Worm (Caenorhabditis elegans) whole organism, mixed stage, embryonic: ENCODE results near the gene F59F3.6.

Source experiments
- M03D4.4 ChIP-seq: sonication (generic microtip); optimal IDR thresholded peaks from 2 replicates; lab custom pipeline; 2017; ENCODE audit warnings: mild to moderate bottlenecking, missing genetic modification characterization, missing compliant biosample characterization
- bed-3 ChIP-seq: fragments of 200-800 bp; sonication (Bioruptor generic); optimal IDR thresholded peaks from 3 replicates; lab custom pipeline; 2018; ENCODE audit warnings: mild to moderate bottlenecking, missing genetic modification characterization, moderate library complexity, missing compliant biosample characterization
- blmp-1 ChIP-seq: fragments of 150-350 bp; optimal IDR thresholded peaks from 2 replicates; lab custom pipeline; 2014; ENCODE audit warnings: missing biosample characterization, missing genetic modification characterization
- ceh-39 ChIP-seq: fragments of 150-350 bp; optimal IDR thresholded peaks from 2 replicates; lab custom pipeline; 2014; ENCODE audit warnings: missing biosample characterization, missing genetic modification characterization
- ceh-43 ChIP-seq: fragments of 200-800 bp; sonication (Bioruptor generic); optimal IDR thresholded peaks from 2 replicates; lab custom pipeline; 2018; ENCODE audit warnings: mild to moderate bottlenecking, missing genetic modification characterization, moderate library complexity, missing compliant biosample characterization
- ces-1 ChIP-seq: fragments of 150-350 bp; optimal IDR thresholded peaks from 2 replicates; lab custom pipeline; 2014; ENCODE audit warnings: missing biosample characterization, missing genetic modification reagents, missing genetic modification characterization
- cnd-1 ChIP-seq: fragments of 200-800 bp; sonication (Bioruptor generic); optimal IDR thresholded peaks from 2 replicates; lab custom pipeline; 2018; ENCODE audit warnings: mild to moderate bottlenecking, missing genetic modification characterization, missing compliant biosample characterization
- drap-1 ChIP-seq: fragments of 200-800 bp; sonication (Bioruptor generic); optimal IDR thresholded peaks from 3 replicates; lab custom pipeline; 2018; ENCODE audit warnings: mild to moderate bottlenecking, missing genetic modification characterization, missing compliant biosample characterization
- elt-1 ChIP-seq: sonication (generic microtip); optimal IDR thresholded peaks from 2 replicates; lab custom pipeline; 2017; ENCODE audit warnings: missing genetic modification characterization, mild to moderate bottlenecking, missing compliant biosample characterization, antibody characterized with exemption, moderate library complexity, borderline replicate concordance; ENCODE audit not compliant: insufficient read depth
- elt-3 ChIP-seq: fragments of 150-350 bp; optimal IDR thresholded peaks from 2 replicates; lab custom pipeline; 2014; ENCODE audit warnings: missing biosample characterization, missing genetic modification characterization
- flh-1 ChIP-seq: fragments of 200-800 bp; sonication (Bioruptor generic); optimal IDR thresholded peaks from 2 replicates; lab custom pipeline; 2018; ENCODE audit warnings: mild to moderate bottlenecking, missing genetic modification characterization, moderate library complexity, missing compliant biosample characterization
- ham-2 ChIP-seq: fragments of 200-800 bp; sonication (Bioruptor generic); optimal IDR thresholded peaks from 2 replicates; lab custom pipeline; 2018; ENCODE audit warnings: mild to moderate bottlenecking, missing genetic modification characterization, missing compliant biosample characterization
- hlh-1 ChIP-seq: fragments of 150-350 bp; optimal IDR thresholded peaks from 2 replicates; lab custom pipeline; 2014; ENCODE audit warnings: missing biosample characterization, missing genetic modification reagents, missing genetic modification characterization
- lin-13 ChIP-seq: fragments of 150-350 bp; optimal IDR thresholded peaks from 2 replicates; lab custom pipeline; 2014; ENCODE audit warnings: missing biosample characterization, missing genetic modification characterization
- lin-32 ChIP-seq: fragments of 200-800 bp; sonication (Bioruptor generic); optimal IDR thresholded peaks from 2 replicates; lab custom pipeline; 2018; ENCODE audit warnings: mild to moderate bottlenecking, missing genetic modification characterization, missing compliant biosample characterization
- lsy-2 ChIP-seq: fragments of 150-350 bp; optimal IDR thresholded peaks from 2 replicates; lab custom pipeline; 2014; ENCODE audit warnings: missing biosample characterization, missing genetic modification characterization
- mab-5 ChIP-seq: fragments of 150-350 bp; optimal IDR thresholded peaks from 2 replicates; lab custom pipeline; 2014; ENCODE audit warnings: missing biosample characterization, missing genetic modification characterization
- mep-1 ChIP-seq: fragments of 150-350 bp; optimal IDR thresholded peaks from 2 replicates; lab custom pipeline; 2017; ENCODE audit warnings: missing biosample characterization, missing genetic modification reagents, missing genetic modification characterization, inconsistent platforms
- mls-2 ChIP-seq: sonication (generic microtip); optimal IDR thresholded peaks from 2 replicates; lab custom pipeline; 2016; ENCODE audit warnings: mild to moderate bottlenecking, missing genetic modification characterization, moderate library complexity, missing compliant biosample characterization
- nhr-12 ChIP-seq: fragments of 150-350 bp; optimal IDR thresholded peaks from 2 replicates; lab custom pipeline; 2014; ENCODE audit warnings: missing biosample characterization, missing genetic modification characterization
- nhr-2 ChIP-seq: fragments of 150-350 bp; optimal IDR thresholded peaks from 2 replicates; lab custom pipeline; 2014; ENCODE audit warnings: missing biosample characterization, missing genetic modification characterization
- nhr-237 ChIP-seq: fragments of 150-350 bp; optimal IDR thresholded peaks from 2 replicates; lab custom pipeline; 2014; ENCODE audit warnings: missing biosample characterization, missing genetic modification characterization
- nhr-76 ChIP-seq: sonication (generic microtip); optimal IDR thresholded peaks from 2 replicates; lab custom pipeline; 2017; ENCODE audit warnings: missing biosample characterization, missing genetic modification characterization
- pha-4 ChIP-seq: fragments of 150-350 bp; optimal IDR thresholded peaks from 2 replicates; lab custom pipeline; 2018; ENCODE audit warnings: missing biosample characterization, missing genetic modification reagents, missing genetic modification characterization
- sem-2 ChIP-seq: fragments of 200-800 bp; sonication (Bioruptor generic); optimal IDR thresholded peaks from 2 replicates; lab custom pipeline; 2018; ENCODE audit warnings: mild to moderate bottlenecking, missing genetic modification characterization, missing compliant biosample characterization
- snpc-4 ChIP-seq: fragments of 150-350 bp; optimal IDR thresholded peaks from 2 replicates; lab custom pipeline; 2014; ENCODE audit warnings: missing biosample characterization, missing genetic modification characterization
- sptf-1 ChIP-seq: sonication (generic microtip); optimal IDR thresholded peaks from 2 replicates; lab custom pipeline; 2017; ENCODE audit warnings: mild to moderate bottlenecking, missing genetic modification characterization, moderate library complexity, missing compliant biosample characterization
- tbx-8 ChIP-seq: fragments of 200-800 bp; sonication (Bioruptor generic); optimal IDR thresholded peaks from 2 replicates; lab custom pipeline; 2018; ENCODE audit warnings: mild to moderate bottlenecking, missing genetic modification characterization, moderate library complexity, missing compliant biosample characterization
- unc-120 ChIP-seq: sonication (generic microtip); optimal IDR thresholded peaks from 2 replicates; lab custom pipeline; 2017; ENCODE audit warnings: missing genetic modification characterization, missing compliant biosample characterization; ENCODE audit not compliant: poor library complexity, severe bottlenecking
- unc-39 ChIP-seq: fragments of 150-350 bp; optimal IDR thresholded peaks from 2 replicates; lab custom pipeline; 2014; ENCODE audit warnings: missing biosample characterization, missing genetic modification characterization
- unc-62 ChIP-seq: fragments of 150-350 bp; optimal IDR thresholded peaks from 2 replicates; lab custom pipeline; 2014; ENCODE audit warnings: missing biosample characterization, missing genetic modification reagents, missing genetic modification characterization
- zip-8 ChIP-seq: fragments of 150-350 bp; optimal IDR thresholded peaks from 2 replicates; lab custom pipeline; 2014; ENCODE audit warnings: missing biosample characterization, missing genetic modification characterization
- ztf-11 ChIP-seq: fragments of 150-350 bp; optimal IDR thresholded peaks from 2 replicates; lab custom pipeline; 2014; ENCODE audit warnings: missing biosample characterization, missing genetic modification characterization

Gene F59F3.6

ce11 chrX:11031869-11032268 lies 32.8 kb upstream of the F59F3.6 start:
- TF ChIP-seq ces-1 (GFP tag; lab: Kevin White, UChicago) = peak; percentile 68
- no peak for TF ChIP-seq nhr-76 (tag; lab: Kevin White, UChicago)
- TF ChIP-seq nhr-12 = no peak

- TF ChIP-seq blmp-1 (no peak), ces-1 (GFP tag; lab: Kevin White, UChicago) (peak; percentile 86), elt-3 (tag; lab: Kevin White, UChicago) (no peak), drap-1 (GFP tag; lab: Kevin White, UChicago) (peak; percentile 79), unc-120 (peak; percentile 23), cnd-1 (tag; lab: Kevin White, UChicago) (peak; percentile 82), hlh-1 (tag; lab: Kevin White, UChicago) (peak; percentile 91), lsy-2 (tag; lab: Kevin White, UChicago) (peak; percentile 53), mls-2 (tag; lab: Kevin White, UChicago) (peak; percentile 80), ceh-39 (tag; lab: Kevin White, UChicago) (peak; percentile 39), ztf-11 (peak; percentile 90), unc-39 (tag; lab: Kevin White, UChicago) (no peak), sem-2 (GFP tag; lab: Kevin White, UChicago) (no peak), lin-13 (tag; lab: Kevin White, UChicago) (peak; percentile 65), nhr-237 (tag; lab: Kevin White, UChicago) (peak; percentile 79), nhr-76 (tag; lab: Kevin White, UChicago) (no peak), lin-32 (GFP tag; lab: Kevin White, UChicago) (peak; percentile 63), M03D4.4 (tag; lab: Kevin White, UChicago) (peak; percentile 61), nhr-2 (tag; lab: Kevin White, UChicago) (peak; percentile 70), sptf-1 (tag; lab: Kevin White, UChicago) (peak; percentile 77), ham-2 (GFP tag; lab: Kevin White, UChicago) (peak; percentile 99), tbx-8 (GFP tag; lab: Kevin White, UChicago) (no peak), snpc-4 (tag; lab: Kevin White, UChicago) (no peak), flh-1 (GFP tag; lab: Kevin White, UChicago) (no peak), mep-1 (peak; percentile 46), bed-3 (GFP tag; lab: Kevin White, UChicago) (no peak), unc-62 (GFP tag; lab: Kevin White, UChicago) (peak; percentile 86), pha-4 (tag; lab: Kevin White, UChicago) (peak; percentile 93)
- TF ChIP-seq, all 35 proteins: peak for 19
Measured at ce11 chrX:11031047-11031695, 32.1 kb upstream of the F59F3.6 start.

DNA sequence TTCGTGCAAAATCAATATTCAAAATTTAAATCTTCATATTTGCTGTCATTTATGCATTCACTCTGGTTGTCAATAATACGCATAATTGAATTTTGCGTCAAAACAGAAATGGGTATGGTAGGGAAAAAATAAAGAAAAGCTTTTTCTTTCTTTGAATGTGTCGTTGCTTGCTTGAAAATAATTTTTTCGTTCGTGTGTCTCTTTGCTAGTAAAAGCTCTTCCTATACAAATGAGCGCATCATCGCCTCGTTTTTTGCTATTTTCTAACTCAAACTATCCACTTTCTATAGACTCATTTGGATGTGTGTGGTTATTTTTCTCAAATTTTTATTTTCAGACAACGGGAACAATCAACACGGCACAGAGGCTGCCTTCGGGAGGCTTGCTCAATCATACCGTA lies 29.5 kb upstream of the F59F3.6 start, which contains the start of gene ldb-1:
ldb-1 (plus strand) TSS at position 301 of the 400 bp plus-strand sequence.
- TF ChIP-seq ceh-43 (GFP tag; lab: Kevin White, UChicago) (no peak), zip-8 (tag; lab: Kevin White, UChicago) (no peak)

DNA sequence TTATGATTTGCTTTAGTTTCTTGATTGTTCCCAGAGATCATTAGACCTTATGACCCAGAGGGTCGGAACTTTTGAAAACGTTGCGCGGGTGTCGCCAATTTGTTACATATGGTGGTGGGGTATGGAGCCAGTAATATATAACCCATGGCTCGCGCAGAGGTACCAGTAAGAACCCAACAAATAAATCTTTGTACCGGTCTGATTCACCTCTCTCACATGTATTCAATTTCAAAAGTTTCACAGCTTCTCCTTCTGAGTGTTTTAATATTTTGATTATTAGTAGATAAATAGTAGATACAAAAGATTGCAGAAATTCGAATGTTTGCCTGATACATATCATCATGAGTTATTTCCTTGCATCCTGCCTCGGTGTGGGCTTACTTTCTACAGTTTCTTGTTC lies 17.0 kb upstream of the F59F3.6 start, which contains the start of gene egl-15:
egl-15 (plus strand) TSS at position 301 of the 400 bp plus-strand sequence.
- no peak for TF ChIP-seq M03D4.4 (tag; lab: Kevin White, UChicago)
- TF ChIP-seq elt-1 (tag; lab: Kevin White, UChicago) = no peak
- TF ChIP-seq mab-5 = no peak
- no peak for TF ChIP-seq sptf-1 (tag; lab: Kevin White, UChicago)
- TF ChIP-seq zip-8 (tag; lab: Kevin White, UChicago) = no peak
- no peak for TF ChIP-seq flh-1 (GFP tag; lab: Kevin White, UChicago)
- TF ChIP-seq ces-1 (GFP tag; lab: Kevin White, UChicago) = no peak
- no peak for TF ChIP-seq ceh-43 (GFP tag; lab: Kevin White, UChicago)
